Fruit fly (Drosophila melanogaster) whole organism, wandering third instar larva: Measurements from ENCODE around the gene Trmt6.

ENCODE experiments used
- Hr78 ChIP-seq: fragments of >200 bp; optimal IDR thresholded peaks from 2 replicates; lab custom pipeline; 2017; ENCODE audit warnings: missing biosample characterization, missing genetic modification characterization
- N ChIP-seq: fragments of >200 bp; optimal IDR thresholded peaks from 2 replicates; lab custom pipeline; 2018; ENCODE audit warnings: missing biosample characterization, missing external identifiers, missing genetic modification characterization
- pan ChIP-seq: fragments of >200 bp; optimal IDR thresholded peaks from 2 replicates; lab custom pipeline; 2017

DNA sequence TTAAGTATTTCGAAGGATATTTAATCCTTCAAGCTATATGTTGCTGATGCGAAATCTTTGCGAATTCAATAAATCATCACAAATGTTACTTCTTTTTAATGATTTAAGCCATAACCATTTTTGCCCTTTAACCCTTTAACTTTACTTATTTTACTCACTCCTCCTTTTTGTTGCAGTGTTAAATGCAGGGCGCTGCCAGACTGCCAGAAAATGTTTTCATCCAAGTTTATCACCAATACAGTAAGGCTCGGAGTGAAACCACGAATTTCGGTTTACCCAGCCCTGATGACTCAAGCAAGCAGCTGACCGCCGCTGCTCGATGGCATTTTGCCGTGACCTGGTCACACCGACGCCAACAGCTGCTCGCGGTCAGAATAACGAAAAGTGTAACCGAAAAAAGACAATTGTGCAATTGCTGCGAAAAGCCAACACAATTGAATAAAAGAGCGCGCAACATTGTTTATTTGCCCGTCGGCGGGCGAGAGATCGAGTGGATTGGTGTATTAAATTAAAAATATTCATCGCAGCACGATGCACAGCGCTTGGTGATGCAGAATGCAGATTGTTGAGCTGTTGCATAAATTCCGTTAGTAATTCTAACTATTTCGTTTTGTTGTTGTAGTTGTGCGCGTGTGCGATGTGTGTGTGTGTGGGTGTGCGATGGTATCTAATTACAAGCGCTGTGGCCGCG is 48.7 kb upstream of the Trmt6 start, which contains the start of gene CG11050:
- TF ChIP-seq N (GFP tag; lab: Kevin White, UChicago) (no peak), Hr78 (GFP tag; lab: Kevin White, UChicago) (no peak), pan (lab: Kevin White, UChicago) (no peak)
